Worm (Caenorhabditis elegans): Measurements from ENCODE around the gene srw-142.
A peak's percentile ranks its signal among the peaks of the same experiment; 100 is the strongest.
"Not testable (repeated sequence)": the region's sequence is repeated elsewhere in the genome, so short reads cannot be mapped to it uniquely, and the experiment has no call there.

Gene srw-142

DNA sequence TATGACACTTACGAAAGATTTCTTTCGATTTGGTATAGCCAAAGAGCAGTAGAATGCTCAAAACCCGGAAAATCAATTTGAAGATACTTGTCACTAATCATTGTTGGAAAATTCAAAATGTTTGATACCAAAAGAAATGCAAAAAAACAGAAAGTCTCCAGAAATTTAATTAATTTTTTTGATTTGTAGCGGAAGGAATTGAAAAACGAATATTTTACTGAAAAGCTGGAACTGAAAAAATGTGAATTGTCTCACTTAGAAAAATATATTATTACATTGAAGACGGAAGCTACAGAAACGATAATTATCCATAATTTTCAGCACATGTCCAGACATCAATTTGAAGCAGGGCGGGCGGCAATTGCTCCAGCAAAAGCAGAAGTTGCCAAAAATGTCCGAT, 4.9 kb upstream of the srw-142 start, which contains the start of gene srw-138:
srw-138 (minus strand) TSS at position 101 of the 400 bp plus-strand sequence.
- no peak for TF ChIP-seq daf-19 (GFP tag; conservative IDR thresholded peaks at IDR 0.05)
- TF ChIP-seq nhr-102 (tag; optimal IDR thresholded peaks at IDR 0.05), result no peak
- TF ChIP-seq F49E8.2 (tag; optimal IDR thresholded peaks at IDR 0.05; ENCODE audit: borderline replicate concordance), result no peak
- peak; percentile 40 for TF ChIP-seq aha-1 (tag)
- TF ChIP-seq snpc-1.2 (GFP tag; IDR thresholded peaks at IDR 0.05), result no peak
- TF ChIP-seq unc-62 (GFP tag; optimal IDR thresholded peaks at IDR 0.05 in 1 of 2), result peak in 1 of 2 experiments; percentile 60
- no peak for TF ChIP-seq unc-62 (tag; optimal IDR thresholded peaks at IDR 0.05)
- no peak for TF ChIP-seq F10B5.3 (tag; optimal IDR thresholded peaks at IDR 0.05)

DNA sequence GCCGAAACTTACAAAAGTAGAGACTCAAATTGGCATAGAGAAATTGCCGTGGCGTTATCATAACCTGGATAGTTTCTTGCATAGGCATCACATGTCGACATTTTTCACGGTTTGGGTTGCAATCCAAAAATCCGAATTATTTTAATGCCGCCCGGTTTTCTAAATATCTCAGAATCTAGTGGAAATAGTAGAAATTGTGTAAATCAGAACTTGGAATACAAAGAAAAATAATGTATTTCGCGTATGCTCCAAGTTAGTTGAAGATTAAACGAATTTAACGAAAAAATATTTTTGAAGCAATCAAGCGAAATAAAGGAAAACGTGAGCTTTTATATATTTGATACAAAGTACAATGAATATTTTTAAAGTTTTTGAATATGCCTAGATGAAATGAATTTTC, 2.8 kb upstream of the srw-142 start, which contains the start of gene srw-144:
srw-144 (minus strand) TSS at position 101 of the 400 bp plus-strand sequence.
- TF ChIP-seq ceh-32 (tag; optimal IDR thresholded peaks at IDR 0.05; ENCODE audit: poor library complexity), result no peak
- no peak for TF ChIP-seq T26A8.4 (GFP tag; IDR thresholded peaks at IDR 0.05)
- no peak for TF ChIP-seq sdz-12 (GFP tag; optimal IDR thresholded peaks at IDR 0.05)
- no peak for TF ChIP-seq lin-38 (GFP tag; IDR thresholded peaks at IDR 0.05)

DNA sequence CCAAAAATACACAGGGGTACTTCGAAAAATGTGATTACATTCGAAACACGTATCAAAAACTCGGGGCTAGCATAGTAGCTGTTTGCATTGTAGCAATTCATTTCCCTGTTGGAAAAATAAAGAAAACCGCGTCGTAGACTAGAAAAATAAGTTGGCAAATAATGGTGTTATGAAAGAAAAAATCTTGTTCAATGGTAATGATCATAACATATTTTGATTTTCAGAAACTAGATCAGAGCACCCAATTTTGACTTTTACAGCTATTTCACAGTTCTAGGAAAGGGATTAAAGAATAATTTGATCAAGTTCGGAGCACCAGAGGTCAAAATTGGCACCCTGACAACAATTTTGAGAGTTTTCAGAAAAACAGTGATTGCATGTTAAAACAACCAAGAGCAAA, 2.8 kb downstream of the srw-142 start, which contains the start of gene srh-248:
srh-248 (minus strand) TSS at position 101 of the 400 bp plus-strand sequence.
- not testable (repeated sequence) for TF ChIP-seq gei-8 (GFP tag; optimal IDR thresholded peaks at IDR 0.05); lin-29 (GFP tag; IDR thresholded peaks at IDR 0.05); daf-12 (tag; optimal IDR thresholded peaks at IDR 0.05)

DNA sequence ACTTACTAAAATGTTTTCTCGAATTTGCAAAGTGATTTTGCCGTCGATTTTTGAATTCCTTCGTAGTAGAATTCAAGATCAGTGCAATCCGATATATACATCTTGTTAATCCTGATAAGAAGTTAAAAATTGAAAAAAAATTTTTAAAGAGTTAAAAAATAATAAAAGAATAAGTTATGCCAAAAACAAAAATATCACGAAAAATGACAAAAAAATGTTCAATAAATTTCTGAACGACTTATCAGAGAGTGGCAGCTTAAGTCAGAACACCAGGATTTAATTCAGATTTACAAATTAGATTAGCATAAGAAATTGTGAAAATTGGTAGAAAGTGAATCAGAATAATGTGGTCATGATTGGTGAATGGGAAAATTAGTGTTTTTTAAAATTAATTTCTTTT, 6.0 kb downstream of the srw-142 start, which contains the start of gene srw-122:
srw-122 (minus strand) TSS at position 101 of the 400 bp plus-strand sequence.
- not testable (repeated sequence) for TF ChIP-seq zip-11, dmd-9, lim-7 (GFP tag; IDR thresholded peaks at IDR 0.05)

DNA sequence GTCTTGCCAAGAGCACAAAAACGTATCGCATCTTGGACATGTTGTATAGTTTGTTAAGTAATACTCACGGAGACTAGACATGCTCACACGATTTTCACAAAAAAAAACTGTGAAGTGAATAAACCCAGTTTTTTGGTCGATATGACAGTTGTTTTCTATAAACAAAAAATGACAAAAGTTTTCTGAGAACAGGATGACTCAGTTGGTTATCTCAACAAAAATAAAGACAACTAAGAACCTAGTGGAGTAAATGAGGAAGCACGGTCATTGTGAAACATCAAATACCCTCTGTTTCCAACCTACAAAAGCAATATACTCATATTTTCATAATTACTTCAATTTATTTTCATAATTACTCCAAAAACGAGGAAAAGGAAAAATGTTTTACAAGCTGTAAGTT, 12.5 kb downstream of the srw-142 start, which contains the start of gene srh-87:
srh-87 (minus strand) TSS at position 101 of the 400 bp plus-strand sequence.
- TF ChIP-seq daf-16 (GFP tag; optimal IDR thresholded peaks at IDR 0.05) (no peak), daf-16 (tag; optimal IDR thresholded peaks at IDR 0.05) (no peak), nhr-42 (GFP tag; IDR thresholded peaks at IDR 0.05) (no peak), gei-8 (GFP tag; optimal IDR thresholded peaks at IDR 0.05) (no peak), dmd-8 (GFP tag; IDR thresholded peaks at IDR 0.05) (no peak)

DNA sequence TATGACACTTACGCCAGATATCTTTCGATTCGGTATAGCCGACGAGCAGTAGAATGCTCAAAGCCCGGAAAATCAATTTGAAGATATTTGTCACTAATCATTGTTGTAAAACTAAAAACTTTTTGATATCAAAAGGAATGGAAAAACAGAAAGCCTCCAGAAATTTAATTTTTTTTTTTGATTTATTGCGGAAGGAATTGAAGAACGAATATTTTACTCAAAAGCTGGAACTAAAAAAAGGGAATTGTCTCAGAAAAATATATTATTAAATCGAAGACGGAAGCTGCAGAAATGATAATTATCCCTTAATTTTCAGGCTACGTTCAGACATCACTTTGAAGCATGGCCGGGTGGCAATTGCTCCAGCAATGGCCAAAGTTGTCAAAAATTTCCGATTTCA, 14.2 kb downstream of the srw-142 start, which contains the start of gene srw-137:
srw-137 (minus strand) TSS at position 101 of the 400 bp plus-strand sequence.
- TF ChIP-seq ceh-28 (tag; optimal IDR thresholded peaks at IDR 0.05) (no peak), mxl-2 (GFP tag; conservative IDR thresholded peaks at IDR 0.05) (no peak), zfp-3 (GFP tag; conservative IDR thresholded peaks at IDR 0.05) (no peak), hmg-1.1 (GFP tag; IDR thresholded peaks at IDR 0.05) (no peak), spr-3 (GFP tag; optimal IDR thresholded peaks at IDR 0.05) (no peak), F49E8.2 (tag; optimal IDR thresholded peaks at IDR 0.05; ENCODE audit: borderline replicate concordance) (no peak), Y48G9A.11 (GFP tag; IDR thresholded peaks at IDR 0.05) (no peak), dmd-9 (GFP tag; IDR thresholded peaks at IDR 0.05) (no peak), R02D3.7 (tag; optimal IDR thresholded peaks at IDR 0.05) (no peak), mdl-1 (tag; optimal IDR thresholded peaks at IDR 0.05) (no peak), ZK337.2 (GFP tag; IDR thresholded peaks at IDR 0.05) (no peak), attf-4 (tag; optimal IDR thresholded peaks at IDR 0.05) (no peak), hif-1 (tag; optimal IDR thresholded peaks at IDR 0.05) (no peak), nhr-28 (tag; optimal IDR thresholded peaks at IDR 0.05) (no peak), jun-1 (tag; optimal IDR thresholded peaks at IDR 0.05) (no peak), lin-15B (tag; optimal IDR thresholded peaks at IDR 0.05) (no peak), ceh-32 (tag; optimal IDR thresholded peaks at IDR 0.05; ENCODE audit: poor library complexity) (no peak), sdz-12 (GFP tag; optimal IDR thresholded peaks at IDR 0.05) (no peak), ceh-82 (tag; optimal IDR thresholded peaks at IDR 0.05) (no peak), nhr-102 (tag; optimal IDR thresholded peaks at IDR 0.05) (no peak)

Data from whole organism, L4 larva.